Worm (Caenorhabditis elegans) whole organism, young adult: ENCODE results near the gene gtf-2E1.

Experiments used
- F23B12.7 ChIP-seq: sonication (generic microtip); optimal IDR thresholded peaks from 2 replicates; lab custom pipeline; 2017; ENCODE audit warnings: missing genetic modification characterization, mild to moderate bottlenecking, missing compliant biosample characterization, antibody characterized with exemption, moderate library complexity; ENCODE audit not compliant: insufficient read depth
- athp-1 ChIP-seq: sonication (generic microtip); optimal IDR thresholded peaks from 2 replicates; lab custom pipeline; 2017; ENCODE audit warnings: mild to moderate bottlenecking, missing genetic modification characterization, missing compliant biosample characterization
- attf-3 ChIP-seq: fragments of 200-800 bp; sonication (Bioruptor generic); conservative IDR thresholded peaks from 2 replicates; pipeline ENCODE4 v1.3.6; 2022; ENCODE audit warnings: missing genetic modification reagents, missing genetic modification characterization, missing compliant biosample characterization
- nfya-1 ChIP-seq: sonication (generic microtip); optimal IDR thresholded peaks from 2 replicates; lab custom pipeline; 2017; ENCODE audit warnings: antibody characterized with exemption, missing compliant biosample characterization, missing genetic modification characterization, borderline replicate concordance; ENCODE audit not compliant: insufficient read depth
- rec-8 ChIP-seq, 2 experiments: sonication (generic microtip); optimal IDR thresholded peaks; 2 replicates each; lab custom pipeline; 2016; ENCODE audit warnings: mild to moderate bottlenecking in 2 of 2, missing genetic modification characterization in 2 of 2, missing genetic modification reagents in 2 of 2, missing genotype in 2 of 2, missing biosample characterization in 1 of 2, missing compliant biosample characterization in 1 of 2, moderate library complexity in 1 of 2
- rpc-1 ChIP-seq, 2 experiments: fragments of 150-350 bp in 1 of 2; sonication (generic microtip) in 1 of 2; optimal IDR thresholded peaks; 2 replicates each; lab custom pipeline; 2014 to 2018; ENCODE audit warnings: missing biosample characterization in 1 of 2, missing genetic modification characterization in 1 of 2, missing genetic modification reagents in 1 of 2, missing genotype in 1 of 2
- snpc-4 ChIP-seq, 5 experiments: fragments of 150-350 bp in 1 of 5; sonication (generic microtip) in 4 of 5; optimal IDR thresholded peaks; 2 replicates each; lab custom pipeline; 2014 to 2018; ENCODE audit warnings: missing genetic modification characterization in 5 of 5, missing biosample characterization in 3 of 5, antibody characterized with exemption in 2 of 5, mild to moderate bottlenecking in 2 of 5, missing compliant biosample characterization in 2 of 5, missing genotype in 2 of 5, moderate library complexity in 2 of 5, missing genetic modification reagents in 1 of 5

ce11 chrIV:17293679-17294078 lies 38.6 kb downstream of the gtf-2E1 start:
- TF ChIP-seq rec-8 (tag; optimal IDR thresholded peaks at IDR 0.05; lab: Kevin White, UChicago) (no peak), nfya-1 (tag; lab: Kevin White, UChicago) (no peak), attf-3 (GFP tag; lab: Robert Waterston, UW) (no peak), athp-1 (tag; lab: Kevin White, UChicago) (no peak), F23B12.7 (tag; lab: Kevin White, UChicago) (no peak), rpc-1 (optimal IDR thresholded peaks at IDR 0.05; lab: Kevin White, UChicago) (no peak), rpc-1 (tag; optimal IDR thresholded peaks at IDR 0.05; lab: Kevin White, UChicago) (no peak), snpc-4 (GFP tag; optimal IDR thresholded peaks at IDR 0.05; lab: Kevin White, UChicago) (no peak), snpc-4 (tag; optimal IDR thresholded peaks at IDR 0.05; lab: Kevin White, UChicago) (no peak)
